Worm (Caenorhabditis elegans) whole organism, mixed stage, embryonic: ENCODE results near the gene egas-3.

Experiments used
- M03D4.4 ChIP-seq: sonication (generic microtip); optimal IDR thresholded peaks from 2 replicates; lab custom pipeline; 2017; ENCODE audit warnings: mild to moderate bottlenecking, missing genetic modification characterization, missing compliant biosample characterization
- bed-3 ChIP-seq: fragments of 200-800 bp; sonication (Bioruptor generic); optimal IDR thresholded peaks from 3 replicates; lab custom pipeline; 2018; ENCODE audit warnings: mild to moderate bottlenecking, missing genetic modification characterization, moderate library complexity, missing compliant biosample characterization
- blmp-1 ChIP-seq: fragments of 150-350 bp; optimal IDR thresholded peaks from 2 replicates; lab custom pipeline; 2014; ENCODE audit warnings: missing biosample characterization, missing genetic modification characterization
- ceh-39 ChIP-seq: fragments of 150-350 bp; optimal IDR thresholded peaks from 2 replicates; lab custom pipeline; 2014; ENCODE audit warnings: missing biosample characterization, missing genetic modification characterization
- ceh-43 ChIP-seq: fragments of 200-800 bp; sonication (Bioruptor generic); optimal IDR thresholded peaks from 2 replicates; lab custom pipeline; 2018; ENCODE audit warnings: mild to moderate bottlenecking, missing genetic modification characterization, moderate library complexity, missing compliant biosample characterization
- ceh-83 ChIP-seq: fragments of 200-800 bp; sonication (Bioruptor generic); optimal IDR thresholded peaks from 2 replicates; lab custom pipeline; 2018; ENCODE audit warnings: mild to moderate bottlenecking, missing genetic modification characterization, missing compliant biosample characterization
- ces-1 ChIP-seq: fragments of 150-350 bp; optimal IDR thresholded peaks from 2 replicates; lab custom pipeline; 2014; ENCODE audit warnings: missing biosample characterization, missing genetic modification reagents, missing genetic modification characterization
- cnd-1 ChIP-seq: fragments of 200-800 bp; sonication (Bioruptor generic); optimal IDR thresholded peaks from 2 replicates; lab custom pipeline; 2018; ENCODE audit warnings: mild to moderate bottlenecking, missing genetic modification characterization, missing compliant biosample characterization
- drap-1 ChIP-seq: fragments of 200-800 bp; sonication (Bioruptor generic); optimal IDR thresholded peaks from 3 replicates; lab custom pipeline; 2018; ENCODE audit warnings: mild to moderate bottlenecking, missing genetic modification characterization, missing compliant biosample characterization
- elt-1 ChIP-seq: sonication (generic microtip); optimal IDR thresholded peaks from 2 replicates; lab custom pipeline; 2017; ENCODE audit warnings: missing genetic modification characterization, mild to moderate bottlenecking, missing compliant biosample characterization, antibody characterized with exemption, moderate library complexity, borderline replicate concordance; ENCODE audit not compliant: insufficient read depth
- elt-3 ChIP-seq: fragments of 150-350 bp; optimal IDR thresholded peaks from 2 replicates; lab custom pipeline; 2014; ENCODE audit warnings: missing biosample characterization, missing genetic modification characterization
- flh-1 ChIP-seq: fragments of 200-800 bp; sonication (Bioruptor generic); optimal IDR thresholded peaks from 2 replicates; lab custom pipeline; 2018; ENCODE audit warnings: mild to moderate bottlenecking, missing genetic modification characterization, moderate library complexity, missing compliant biosample characterization
- ham-2 ChIP-seq: fragments of 200-800 bp; sonication (Bioruptor generic); optimal IDR thresholded peaks from 2 replicates; lab custom pipeline; 2018; ENCODE audit warnings: mild to moderate bottlenecking, missing genetic modification characterization, missing compliant biosample characterization
- hlh-1 ChIP-seq: fragments of 150-350 bp; optimal IDR thresholded peaks from 2 replicates; lab custom pipeline; 2014; ENCODE audit warnings: missing biosample characterization, missing genetic modification reagents, missing genetic modification characterization
- lin-13 ChIP-seq: fragments of 150-350 bp; optimal IDR thresholded peaks from 2 replicates; lab custom pipeline; 2014; ENCODE audit warnings: missing biosample characterization, missing genetic modification characterization
- lin-32 ChIP-seq: fragments of 200-800 bp; sonication (Bioruptor generic); optimal IDR thresholded peaks from 2 replicates; lab custom pipeline; 2018; ENCODE audit warnings: mild to moderate bottlenecking, missing genetic modification characterization, missing compliant biosample characterization
- mab-5 ChIP-seq: fragments of 150-350 bp; optimal IDR thresholded peaks from 2 replicates; lab custom pipeline; 2014; ENCODE audit warnings: missing biosample characterization, missing genetic modification characterization
- nhr-12 ChIP-seq: fragments of 150-350 bp; optimal IDR thresholded peaks from 2 replicates; lab custom pipeline; 2014; ENCODE audit warnings: missing biosample characterization, missing genetic modification characterization
- nhr-2 ChIP-seq: fragments of 150-350 bp; optimal IDR thresholded peaks from 2 replicates; lab custom pipeline; 2014; ENCODE audit warnings: missing biosample characterization, missing genetic modification characterization
- nhr-237 ChIP-seq: fragments of 150-350 bp; optimal IDR thresholded peaks from 2 replicates; lab custom pipeline; 2014; ENCODE audit warnings: missing biosample characterization, missing genetic modification characterization
- nhr-28 ChIP-seq: fragments of 150-350 bp; optimal IDR thresholded peaks from 2 replicates; lab custom pipeline; 2014; ENCODE audit warnings: missing biosample characterization, missing genetic modification characterization
- nhr-76 ChIP-seq: sonication (generic microtip); optimal IDR thresholded peaks from 2 replicates; lab custom pipeline; 2017; ENCODE audit warnings: missing biosample characterization, missing genetic modification characterization
- snpc-4 ChIP-seq: fragments of 150-350 bp; optimal IDR thresholded peaks from 2 replicates; lab custom pipeline; 2014; ENCODE audit warnings: missing biosample characterization, missing genetic modification characterization
- sptf-1 ChIP-seq: sonication (generic microtip); optimal IDR thresholded peaks from 2 replicates; lab custom pipeline; 2017; ENCODE audit warnings: mild to moderate bottlenecking, missing genetic modification characterization, moderate library complexity, missing compliant biosample characterization
- tbx-8 ChIP-seq: fragments of 200-800 bp; sonication (Bioruptor generic); optimal IDR thresholded peaks from 2 replicates; lab custom pipeline; 2018; ENCODE audit warnings: mild to moderate bottlenecking, missing genetic modification characterization, moderate library complexity, missing compliant biosample characterization
- unc-39 ChIP-seq: fragments of 150-350 bp; optimal IDR thresholded peaks from 2 replicates; lab custom pipeline; 2014; ENCODE audit warnings: missing biosample characterization, missing genetic modification characterization
- unc-62 ChIP-seq: fragments of 150-350 bp; optimal IDR thresholded peaks from 2 replicates; lab custom pipeline; 2014; ENCODE audit warnings: missing biosample characterization, missing genetic modification reagents, missing genetic modification characterization
- zip-8 ChIP-seq: fragments of 150-350 bp; optimal IDR thresholded peaks from 2 replicates; lab custom pipeline; 2014; ENCODE audit warnings: missing biosample characterization, missing genetic modification characterization
- ztf-11 ChIP-seq: fragments of 150-350 bp; optimal IDR thresholded peaks from 2 replicates; lab custom pipeline; 2014; ENCODE audit warnings: missing biosample characterization, missing genetic modification characterization

The egas-3 gene

DNA sequence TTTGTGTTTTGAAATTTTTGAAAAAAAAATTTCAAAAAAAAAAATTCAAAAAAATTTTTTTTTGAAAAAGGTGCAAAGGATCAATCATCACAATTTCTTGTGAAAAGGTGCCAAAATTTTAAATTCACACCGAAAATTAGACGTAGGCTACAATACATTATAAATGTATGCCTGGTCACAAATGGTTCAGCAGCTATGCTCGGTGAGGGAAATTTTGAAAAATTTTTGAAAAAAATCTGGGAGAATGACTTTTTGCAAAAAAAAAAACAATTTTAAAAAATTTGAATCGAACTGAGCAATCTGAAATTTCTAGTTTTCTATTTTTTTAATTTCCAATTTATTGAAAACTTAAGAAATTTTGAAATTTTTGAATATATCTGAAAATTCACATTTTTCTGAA lies at the start of gene egas-3:
TSS of gene egas-3 (minus strand) at position 101 of the 400 bp plus-strand sequence.
- TF ChIP-seq lin-13 (no peak), nhr-12 (no peak), tbx-8 (GFP tag; lab: Kevin White, UChicago) (no peak)
- TF ChIP-seq, all 35 proteins: peak for 0

- TF ChIP-seq nhr-76 (tag; lab: Kevin White, UChicago), result no peak
- TF ChIP-seq elt-1 (tag; lab: Kevin White, UChicago), result no peak
- no peak for TF ChIP-seq ceh-43 (GFP tag; lab: Kevin White, UChicago)
- TF ChIP-seq ces-1 (GFP tag; lab: Kevin White, UChicago), result peak; percentile 28
Measured at ce11 chrV:18684455-18684987, 48.4 kb upstream of the egas-3 start, which contains the start of gene Y69H2.17. Gene Y69H2.17 (plus strand): TSS chrV:18684937.

DNA sequence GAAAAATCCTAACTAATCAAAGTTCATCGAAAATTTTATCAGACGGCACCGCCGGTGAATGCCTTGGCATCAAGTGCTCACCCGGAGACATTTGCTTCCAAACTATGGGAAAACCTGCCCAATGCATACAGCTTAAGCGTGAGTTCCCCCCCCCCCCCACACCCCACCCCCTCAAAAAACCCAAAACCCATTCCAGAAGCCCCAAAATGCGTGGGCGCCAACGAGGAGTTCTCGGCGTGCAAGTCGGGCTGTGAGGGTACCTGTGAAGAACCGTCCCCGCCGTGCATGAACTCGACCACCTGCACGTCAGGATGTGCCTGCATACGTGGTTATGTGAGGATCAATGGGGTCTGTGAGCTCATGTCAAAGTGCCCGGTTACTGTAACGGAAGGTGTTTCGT lies 38.2 kb upstream of the egas-3 start:
- peak; percentile 52 for TF ChIP-seq drap-1 (GFP tag; lab: Kevin White, UChicago)
- TF ChIP-seq lin-13, result no peak
- no peak for TF ChIP-seq ceh-83
- no peak for TF ChIP-seq unc-62 (GFP tag; lab: Kevin White, UChicago)

DNA sequence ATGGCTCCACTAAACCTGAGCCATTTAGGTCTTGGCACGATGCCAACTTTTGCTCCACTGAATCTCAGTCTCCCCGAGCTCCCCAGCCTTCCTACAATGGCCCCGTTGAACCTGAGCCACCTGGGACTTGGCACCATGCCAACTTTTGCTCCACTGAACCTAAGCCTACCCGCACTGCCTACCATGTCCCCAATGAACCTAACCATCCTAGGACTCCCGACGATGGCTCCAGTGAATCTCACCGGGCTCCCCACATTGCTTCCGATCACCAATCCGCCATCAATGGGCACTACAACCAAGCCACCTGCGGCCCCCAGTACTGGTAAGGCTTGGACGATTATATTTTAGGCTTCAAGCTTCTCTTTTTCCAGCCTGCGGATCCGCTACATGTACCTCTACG lies 35.7 kb upstream of the egas-3 start:
- TF ChIP-seq unc-62 (GFP tag; lab: Kevin White, UChicago), result no peak
- TF ChIP-seq ztf-11, result no peak
- TF ChIP-seq blmp-1 (tag; lab: Kevin White, UChicago), result no peak
- TF ChIP-seq zip-8, result no peak
- no peak for TF ChIP-seq nhr-237 (tag; lab: Kevin White, UChicago)
- no peak for TF ChIP-seq unc-39 (tag; lab: Kevin White, UChicago)
- no peak for TF ChIP-seq sptf-1
- TF ChIP-seq nhr-76 (tag; lab: Kevin White, UChicago), result no peak
- no peak for TF ChIP-seq lin-13
- TF ChIP-seq nhr-12, result no peak
- no peak for TF ChIP-seq mab-5 (tag; lab: Kevin White, UChicago)
- no peak for TF ChIP-seq bed-3
- TF ChIP-seq cnd-1 (tag; lab: Kevin White, UChicago), result no peak
- no peak for TF ChIP-seq tbx-8 (GFP tag; lab: Kevin White, UChicago)
- TF ChIP-seq ces-1 (GFP tag; lab: Kevin White, UChicago), result no peak
- TF ChIP-seq flh-1 (GFP tag; lab: Kevin White, UChicago), result no peak

ce11 chrV:18670017-18670416 lies 33.9 kb upstream of the egas-3 start, which contains the start of gene Y69H2.10:
Gene Y69H2.10 (plus strand): TSS chrV:18670317.
- TF ChIP-seq cnd-1 (tag; lab: Kevin White, UChicago) (no peak), ceh-83 (no peak)

DNA sequence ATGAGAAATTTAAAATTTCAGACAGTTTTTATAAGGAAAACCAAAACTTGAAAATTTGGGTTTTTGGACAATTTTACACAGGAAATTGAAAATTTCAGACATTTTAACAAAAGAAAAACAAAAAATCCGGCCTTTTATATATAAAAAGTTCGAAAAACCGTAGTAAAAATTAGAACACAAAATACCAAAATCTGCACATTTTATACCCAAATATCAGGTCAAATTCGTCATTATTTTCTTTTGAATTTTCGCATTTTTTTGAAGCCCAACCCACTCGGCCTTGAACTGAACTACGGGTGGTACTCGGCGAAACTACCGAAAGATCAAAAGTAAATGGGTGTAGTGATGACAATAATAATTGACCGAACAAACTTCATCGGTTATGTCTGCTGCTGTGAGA lies 31.0 kb upstream of the egas-3 start:
- TF ChIP-seq nhr-76 (tag; lab: Kevin White, UChicago) (no peak), elt-3 (tag; lab: Kevin White, UChicago) (no peak), flh-1 (GFP tag; lab: Kevin White, UChicago) (no peak), ceh-83 (no peak), lin-32 (GFP tag; lab: Kevin White, UChicago) (no peak), mab-5 (tag; lab: Kevin White, UChicago) (no peak), ztf-11 (no peak), ceh-39 (tag; lab: Kevin White, UChicago) (no peak), blmp-1 (tag; lab: Kevin White, UChicago) (no peak), snpc-4 (tag; lab: Kevin White, UChicago) (no peak), drap-1 (GFP tag; lab: Kevin White, UChicago) (no peak), nhr-2 (tag; lab: Kevin White, UChicago) (no peak), ham-2 (GFP tag; lab: Kevin White, UChicago) (no peak), unc-62 (GFP tag; lab: Kevin White, UChicago) (no peak)

- TF ChIP-seq ham-2 (GFP tag; lab: Kevin White, UChicago), result no peak
- no peak for TF ChIP-seq ceh-39 (tag; lab: Kevin White, UChicago)
- no peak for TF ChIP-seq unc-62 (GFP tag; lab: Kevin White, UChicago)
- no peak for TF ChIP-seq ces-1 (GFP tag; lab: Kevin White, UChicago)
- TF ChIP-seq nhr-76 (tag; lab: Kevin White, UChicago), result no peak
- no peak for TF ChIP-seq tbx-8 (GFP tag; lab: Kevin White, UChicago)
- no peak for TF ChIP-seq nhr-28
- TF ChIP-seq nhr-237 (tag; lab: Kevin White, UChicago), result no peak
- no peak for TF ChIP-seq cnd-1 (tag; lab: Kevin White, UChicago)
- TF ChIP-seq nhr-2 (tag; lab: Kevin White, UChicago), result no peak
- TF ChIP-seq M03D4.4 (tag; lab: Kevin White, UChicago), result no peak
- no peak for TF ChIP-seq hlh-1 (tag; lab: Kevin White, UChicago)
- TF ChIP-seq lin-13, result no peak
- TF ChIP-seq ceh-83, result no peak
- TF ChIP-seq sptf-1, result no peak
- TF ChIP-seq elt-1 (tag; lab: Kevin White, UChicago), result no peak
- TF ChIP-seq nhr-12, result no peak
Measured at ce11 chrV:18664026-18664425, 27.9 kb upstream of the egas-3 start, which contains the start of gene Y69H2.3. Gene Y69H2.3 (minus strand): TSS chrV:18664126.
